Worm (Caenorhabditis elegans) whole organism, L2 larva: ENCODE measurements around the gene pqn-68.

Experiments
- C34F6.9 ChIP-seq: fragments of 150-350 bp; optimal IDR thresholded peaks from 2 replicates; lab custom pipeline; 2014; ENCODE audit warnings: missing biosample characterization, missing genetic modification characterization
- F13H6.1 ChIP-seq: sonication (generic microtip); optimal IDR thresholded peaks from 2 replicates; lab custom pipeline; 2016; ENCODE audit warnings: missing genetic modification characterization, missing compliant biosample characterization
- R02D3.7 ChIP-seq: fragments of 150-350 bp; optimal IDR thresholded peaks from 2 replicates; lab custom pipeline; 2014; ENCODE audit warnings: missing biosample characterization, missing genetic modification characterization
- alr-1 ChIP-seq: fragments of 150-350 bp; optimal IDR thresholded peaks from 2 replicates; lab custom pipeline; 2014; ENCODE audit warnings: missing biosample characterization, missing genetic modification characterization
- aly-2 ChIP-seq: fragments of 150-350 bp; optimal IDR thresholded peaks from 2 replicates; lab custom pipeline; 2014; ENCODE audit warnings: missing biosample characterization, missing genetic modification characterization
- ama-1 ChIP-seq: fragments of 150-350 bp; optimal IDR thresholded peaks from 2 replicates; lab custom pipeline; 2018; ENCODE audit warnings: inconsistent platforms
- blmp-1 ChIP-seq: sonication (generic microtip); optimal IDR thresholded peaks from 2 replicates; lab custom pipeline; 2017; ENCODE audit warnings: missing genetic modification characterization, mild to moderate bottlenecking, missing compliant biosample characterization, antibody characterized with exemption, moderate library complexity; ENCODE audit not compliant: insufficient read depth
- dmd-4 ChIP-seq: sonication (generic microtip); optimal IDR thresholded peaks from 2 replicates; lab custom pipeline; 2017; ENCODE audit warnings: missing biosample characterization, missing genetic modification characterization
- egl-27 ChIP-seq: sonication (generic microtip); optimal IDR thresholded peaks from 3 replicates; lab custom pipeline; 2017; ENCODE audit warnings: missing biosample characterization, missing genetic modification reagents, missing genetic modification characterization
- elt-1 ChIP-seq: fragments of 150-350 bp; optimal IDR thresholded peaks from 2 replicates; lab custom pipeline; 2014; ENCODE audit warnings: missing biosample characterization, missing genetic modification characterization
- fos-1 ChIP-seq: fragments of 150-350 bp; optimal IDR thresholded peaks from 2 replicates; lab custom pipeline; 2014; ENCODE audit warnings: missing biosample characterization, missing genetic modification characterization
- gmeb-1 ChIP-seq: fragments of 150-350 bp; optimal IDR thresholded peaks from 2 replicates; lab custom pipeline; 2014; ENCODE audit warnings: missing biosample characterization, missing genetic modification characterization
- lin-11 ChIP-seq: fragments of 150-350 bp; sonication (generic microtip); optimal IDR thresholded peaks from 2 replicates; lab custom pipeline; 2014; ENCODE audit warnings: missing biosample characterization, missing genetic modification characterization, inconsistent platforms, mixed read lengths
- lin-13 ChIP-seq: fragments of 150-350 bp; optimal IDR thresholded peaks from 2 replicates; lab custom pipeline; 2014; ENCODE audit warnings: missing biosample characterization, missing genetic modification reagents, missing genetic modification characterization
- lin-39 ChIP-seq: fragments of 150-350 bp; optimal IDR thresholded peaks from 2 replicates; lab custom pipeline; 2014; ENCODE audit warnings: missing biosample characterization, missing genetic modification reagents, missing genetic modification characterization
- mab-5 ChIP-seq: fragments of 150-350 bp; optimal IDR thresholded peaks from 2 replicates; lab custom pipeline; 2014; ENCODE audit warnings: missing biosample characterization, missing genetic modification characterization
- nhr-10 ChIP-seq: sonication (generic microtip); optimal IDR thresholded peaks from 2 replicates; lab custom pipeline; 2017; ENCODE audit warnings: missing biosample characterization, missing genetic modification characterization
- nhr-12 ChIP-seq: fragments of 150-350 bp; optimal IDR thresholded peaks from 2 replicates; lab custom pipeline; 2014; ENCODE audit warnings: missing biosample characterization, missing genetic modification characterization
- nhr-21 ChIP-seq: fragments of 150-350 bp; optimal IDR thresholded peaks from 2 replicates; lab custom pipeline; 2014; ENCODE audit warnings: missing biosample characterization, missing genetic modification characterization
- nhr-23 ChIP-seq: fragments of 150-350 bp; optimal IDR thresholded peaks from 2 replicates; lab custom pipeline; 2014; ENCODE audit warnings: missing biosample characterization, missing genetic modification reagents, missing genetic modification characterization
- nhr-237 ChIP-seq: fragments of 150-350 bp; optimal IDR thresholded peaks from 2 replicates; lab custom pipeline; 2014; ENCODE audit warnings: missing biosample characterization, missing genetic modification characterization
- nhr-25 ChIP-seq: fragments of 150-350 bp; sonication (generic microtip); optimal IDR thresholded peaks from 3 replicates; lab custom pipeline; 2014; ENCODE audit warnings: missing biosample characterization, missing genetic modification characterization
- nhr-77 ChIP-seq: fragments of 150-350 bp; optimal IDR thresholded peaks from 2 replicates; lab custom pipeline; 2014; ENCODE audit warnings: missing biosample characterization, missing genetic modification characterization
- peb-1 ChIP-seq: fragments of 150-350 bp; optimal IDR thresholded peaks from 2 replicates; lab custom pipeline; 2014; ENCODE audit warnings: missing biosample characterization, missing genetic modification characterization
- sma-9 ChIP-seq, 2 experiments: fragments of 150-350 bp in 1 of 2; sonication (generic microtip) in 1 of 2; optimal IDR thresholded peaks; 2 replicates each; lab custom pipeline; 2014 to 2016; ENCODE audit warnings: missing genetic modification characterization in 2 of 2, mild to moderate bottlenecking in 1 of 2, missing biosample characterization in 1 of 2, missing compliant biosample characterization in 1 of 2, missing genetic modification reagents in 1 of 2, moderate library complexity in 1 of 2
- snpc-4 ChIP-seq: fragments of 150-350 bp; optimal IDR thresholded peaks from 2 replicates; lab custom pipeline; 2014; ENCODE audit warnings: missing biosample characterization, missing genetic modification characterization
- unc-55 ChIP-seq: fragments of 150-350 bp; sonication (generic microtip); optimal IDR thresholded peaks from 3 replicates; lab custom pipeline; 2014; ENCODE audit warnings: missing biosample characterization, missing genetic modification reagents, missing genetic modification characterization
- unc-62 ChIP-seq: fragments of 150-350 bp; optimal IDR thresholded peaks from 2 replicates; lab custom pipeline; 2014; ENCODE audit warnings: missing biosample characterization, missing genetic modification reagents, missing genetic modification characterization
- zag-1 ChIP-seq: fragments of 150-350 bp; optimal IDR thresholded peaks from 2 replicates; lab custom pipeline; 2014; ENCODE audit warnings: missing biosample characterization, missing genetic modification characterization
- ztf-1 ChIP-seq: fragments of 200-800 bp; sonication (Bioruptor generic); conservative IDR thresholded peaks from 2 replicates; pipeline ENCODE4 v1.3.6; 2022; ENCODE audit warnings: missing genetic modification characterization, missing compliant biosample characterization
- ztf-11 ChIP-seq: sonication (generic microtip); optimal IDR thresholded peaks from 2 replicates; lab custom pipeline; 2017; ENCODE audit warnings: missing biosample characterization, missing genetic modification characterization

pqn-68 gene

ce11 chrV:12922308-12922707 lies 30.1 kb upstream of the pqn-68 start, which contains the start of gene dhrs-4:
Gene dhrs-4 (plus strand): TSS chrV:12922608.
- TF ChIP-seq F13H6.1 (tag; lab: Kevin White, UChicago), result no peak
- no peak for TF ChIP-seq mab-5 (tag; lab: Kevin White, UChicago)
- no peak for TF ChIP-seq fos-1 (tag; lab: Kevin White, UChicago)
- TF ChIP-seq gmeb-1 (tag; lab: Kevin White, UChicago), result no peak
- TF ChIP-seq nhr-237 (tag; lab: Kevin White, UChicago), result no peak
- TF ChIP-seq lin-11 (tag; lab: Kevin White, UChicago), result no peak
- TF ChIP-seq ama-1 (lab: Kevin White, UChicago), result no peak
- no peak for TF ChIP-seq alr-1 (tag; lab: Kevin White, UChicago)
- no peak for TF ChIP-seq blmp-1 (tag; lab: Kevin White, UChicago)

DNA sequence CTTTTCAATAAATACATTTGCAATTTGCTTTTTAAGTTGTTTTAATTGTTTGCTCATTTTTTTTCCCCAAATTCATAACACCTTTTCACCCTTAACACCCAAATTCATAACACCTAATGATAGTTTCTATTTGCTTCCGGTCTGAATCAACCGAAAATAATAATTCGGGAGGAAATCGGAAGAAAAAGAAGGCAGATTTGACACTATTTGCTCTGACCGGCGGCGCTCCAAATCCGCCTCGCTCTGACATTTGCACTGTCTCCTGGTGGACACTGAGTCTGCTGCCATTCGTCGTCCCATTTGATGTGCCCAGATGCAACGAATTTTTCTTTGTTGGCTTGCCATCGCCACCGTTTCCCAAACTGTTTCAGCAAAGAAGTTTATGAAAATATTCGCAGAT lies 28.3 kb upstream of the pqn-68 start, which contains the start of gene pqn-67:
Gene pqn-67, plus strand, starts transcription at position 301 of the 400 bp plus-strand sequence.
- TF ChIP-seq aly-2 (tag; lab: Kevin White, UChicago), result no peak
- TF ChIP-seq egl-27, result no peak
- no peak for TF ChIP-seq fos-1 (tag; lab: Kevin White, UChicago)
- TF ChIP-seq ztf-1 (GFP tag; lab: Robert Waterston, UW), result no peak
- TF ChIP-seq nhr-12 (tag; lab: Kevin White, UChicago), result no peak
- TF ChIP-seq, all 48 proteins: peak for 0

DNA sequence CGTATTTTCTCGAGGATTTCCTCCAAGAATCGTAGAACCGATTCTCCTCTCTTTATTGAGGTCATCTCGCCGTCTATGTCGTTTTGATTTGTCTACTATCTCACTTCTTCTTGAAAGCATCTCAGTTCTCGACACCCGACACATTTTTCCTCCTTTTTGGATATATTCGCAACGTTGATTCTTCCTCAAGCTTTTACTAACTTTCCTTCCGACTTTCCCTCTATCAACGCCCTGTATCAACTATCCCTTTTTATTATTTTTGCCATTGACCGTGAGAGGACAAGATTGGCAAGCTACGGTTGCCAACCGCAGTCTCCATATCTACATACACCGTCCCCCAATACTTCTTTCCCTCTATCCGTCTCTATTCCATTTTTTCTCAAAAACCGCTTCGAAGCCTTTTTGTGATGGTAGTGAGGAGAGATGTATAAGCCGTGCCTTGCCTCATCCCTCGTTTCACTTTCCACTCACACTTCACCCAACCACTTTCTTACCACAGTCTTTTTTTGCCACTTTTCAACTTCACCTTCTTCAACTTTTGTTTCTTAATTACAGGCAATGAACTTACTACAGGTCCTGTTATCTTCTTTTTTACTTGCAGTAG lies 23.4 kb upstream of the pqn-68 start, which contains the start of gene T16G1.2:
Gene T16G1.2, plus strand, starts transcription at position 554 of the 604 bp plus-strand sequence.
- TF ChIP-seq blmp-1 (tag; lab: Kevin White, UChicago) (peak; percentile 21), peb-1 (tag; lab: Kevin White, UChicago) (no peak), zag-1 (tag; lab: Kevin White, UChicago) (no peak), nhr-77 (tag; lab: Kevin White, UChicago) (no peak), snpc-4 (tag; lab: Kevin White, UChicago) (no peak)

DNA sequence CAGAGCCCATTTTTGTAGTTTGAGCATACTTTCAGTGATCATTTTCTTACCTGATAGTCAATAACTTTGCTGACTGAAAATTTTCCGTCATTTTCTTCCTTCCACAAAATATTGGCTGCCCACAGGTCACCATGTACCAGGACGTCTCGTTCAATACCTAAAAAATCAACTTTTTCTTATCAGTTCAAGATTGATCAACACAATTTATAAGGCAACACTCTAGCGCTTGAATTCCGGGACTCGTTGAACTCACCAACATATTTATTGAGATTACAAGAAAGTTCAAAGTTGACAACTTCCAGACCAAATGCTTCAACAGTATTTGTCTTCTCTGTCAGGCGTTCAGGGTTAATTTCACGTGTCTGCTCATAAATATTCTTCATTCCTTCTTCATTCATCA lies 18.8 kb upstream of the pqn-68 start:
- no peak for TF ChIP-seq elt-1
- no peak for TF ChIP-seq ztf-11 (tag; lab: Kevin White, UChicago)
- no peak for TF ChIP-seq R02D3.7
- no peak for TF ChIP-seq mab-5 (tag; lab: Kevin White, UChicago)
- no peak for TF ChIP-seq alr-1 (tag; lab: Kevin White, UChicago)
- peak; percentile 35 for TF ChIP-seq fos-1 (tag; lab: Kevin White, UChicago)
- no peak for TF ChIP-seq snpc-4 (tag; lab: Kevin White, UChicago)
- TF ChIP-seq, all 48 proteins: peak for 1

ce11 chrV:12934976-12935375 lies 17.5 kb upstream of the pqn-68 start, which contains the start of gene T16G1.7:
Gene T16G1.7 (minus strand): TSS chrV:12935112.
- TF ChIP-seq ama-1 (lab: Kevin White, UChicago), result no peak
- no peak for TF ChIP-seq nhr-23 (tag; lab: Kevin White, UChicago)
- no peak for TF ChIP-seq alr-1 (tag; lab: Kevin White, UChicago)
- peak; percentile 72 for TF ChIP-seq sma-9 (GFP tag; optimal IDR thresholded peaks at IDR 0.05; lab: Kevin White, UChicago)
- no peak for TF ChIP-seq sma-9 (tag; optimal IDR thresholded peaks at IDR 0.05; lab: Kevin White, UChicago)
- TF ChIP-seq dmd-4 (tag; lab: Kevin White, UChicago), result no peak
- no peak for TF ChIP-seq nhr-10 (tag; lab: Kevin White, UChicago)
- peak; percentile 67 for TF ChIP-seq fos-1 (tag; lab: Kevin White, UChicago)
- no peak for TF ChIP-seq lin-13

ce11 chrV:12937098-12937497 lies 15.3 kb upstream of the pqn-68 start, which contains the start of gene T16G1.6:
Gene T16G1.6 (minus strand): TSS chrV:12937174.
- TF ChIP-seq lin-39 (tag; lab: Kevin White, UChicago) (no peak), unc-62 (GFP tag; lab: Kevin White, UChicago) (no peak), C34F6.9 (tag; lab: Kevin White, UChicago) (no peak), sma-9 (GFP tag; optimal IDR thresholded peaks at IDR 0.05; lab: Kevin White, UChicago) (peak; percentile 65), sma-9 (tag; optimal IDR thresholded peaks at IDR 0.05; lab: Kevin White, UChicago) (no peak), fos-1 (tag; lab: Kevin White, UChicago) (peak; percentile 70), nhr-21 (no peak), unc-55 (no peak), nhr-25 (no peak), alr-1 (tag; lab: Kevin White, UChicago) (no peak), nhr-12 (tag; lab: Kevin White, UChicago) (no peak)
